Fruit fly (Drosophila melanogaster) whole organism, prepupa: Measurements from ENCODE around the gene Polr2B.

Experiments
- Blimp-1 ChIP-seq: fragments of 200-800 bp; sonication (Bioruptor generic); optimal IDR thresholded peaks from 3 replicates; lab custom pipeline; 2017; ENCODE audit warnings: missing biosample characterization, missing genetic modification characterization, mild to moderate bottlenecking, moderate library complexity, missing genetic modification reagents
- CG10631 ChIP-seq: fragments of 200-800 bp; sonication (Bioruptor generic); optimal IDR thresholded peaks from 2 replicates; lab custom pipeline; 2016; ENCODE audit warnings: missing biosample characterization, missing genetic modification characterization
- CG10669 ChIP-seq: fragments of 200-800 bp; sonication (Bioruptor generic); optimal IDR thresholded peaks from 3 replicates; lab custom pipeline; 2018; ENCODE audit warnings: missing biosample characterization, mild to moderate bottlenecking, missing genetic modification characterization, moderate library complexity
- CG11294 ChIP-seq: fragments of 200-800 bp; sonication (Bioruptor generic); IDR thresholded peaks from 2 replicates; pipeline ENCODE4 v1.3.6; 2022; ENCODE audit warnings: missing biosample characterization, missing genetic modification characterization
- CG11762 ChIP-seq: fragments of 200-800 bp; sonication (Bioruptor generic); optimal IDR thresholded peaks from 3 replicates; lab custom pipeline; 2016; ENCODE audit warnings: missing biosample characterization, missing genetic modification characterization; ENCODE audit not compliant: insufficient read depth
- CG11902 ChIP-seq: fragments of 200-800 bp; sonication (Bioruptor generic); optimal IDR thresholded peaks from 3 replicates; lab custom pipeline; 2016; ENCODE audit warnings: missing biosample characterization, missing genetic modification characterization
- CG15336 ChIP-seq: fragments of 200-800 bp; sonication (Bioruptor generic); IDR thresholded peaks from 2 replicates; pipeline ENCODE4 v1.3.6; 2022; ENCODE audit warnings: missing biosample characterization, missing genetic modification characterization
- CG1621 ChIP-seq: fragments of 200-800 bp; sonication (Bioruptor generic); optimal IDR thresholded peaks from 3 replicates; lab custom pipeline; 2018; ENCODE audit warnings: missing biosample characterization, mild to moderate bottlenecking, missing genetic modification characterization
- CG16779 ChIP-seq: fragments of 200-800 bp; sonication (Bioruptor generic); optimal IDR thresholded peaks from 3 replicates; lab custom pipeline; 2017; ENCODE audit warnings: missing biosample characterization, mild to moderate bottlenecking, missing genetic modification characterization
- CG3032 ChIP-seq: fragments of 200-800 bp; optimal IDR thresholded peaks from 2 replicates; lab custom pipeline; 2019; ENCODE audit warnings: missing biosample characterization, mild to moderate bottlenecking, missing genetic modification characterization, moderate library complexity
- CG31627 ChIP-seq: fragments of 200-800 bp; sonication (Bioruptor generic); optimal IDR thresholded peaks from 3 replicates; lab custom pipeline; 2016; ENCODE audit warnings: missing biosample characterization, missing genetic modification characterization
- CG32006 ChIP-seq: fragments of 200-800 bp; sonication (Bioruptor generic); optimal IDR thresholded peaks from 3 replicates; lab custom pipeline; 2017; ENCODE audit warnings: missing biosample characterization, mild to moderate bottlenecking, missing genetic modification characterization
- CG4318 ChIP-seq: fragments of 200-800 bp; sonication (Bioruptor generic); optimal IDR thresholded peaks from 3 replicates; lab custom pipeline; 2017; ENCODE audit warnings: missing biosample characterization, mild to moderate bottlenecking, missing genetic modification characterization
- CG6163 ChIP-seq: fragments of 200-800 bp; sonication (Bioruptor generic); IDR thresholded peaks from 3 replicates; pipeline ENCODE4 v1.3.6; 2022; ENCODE audit warnings: missing biosample characterization, missing genetic modification characterization
- CG6276 ChIP-seq: fragments of 200-800 bp; sonication (Bioruptor generic); optimal IDR thresholded peaks from 2 replicates; lab custom pipeline; 2017; ENCODE audit warnings: missing biosample characterization, mild to moderate bottlenecking, missing genetic modification characterization
- CG6792 ChIP-seq: fragments of 200-800 bp; sonication (Bioruptor generic); optimal IDR thresholded peaks from 3 replicates; lab custom pipeline; 2016; ENCODE audit warnings: missing biosample characterization, missing genetic modification characterization
- CG6808 ChIP-seq: fragments of 200-800 bp; sonication (Bioruptor generic); optimal IDR thresholded peaks from 3 replicates; lab custom pipeline; 2017; ENCODE audit warnings: missing biosample characterization, missing genetic modification characterization, mild to moderate bottlenecking, moderate library complexity, missing genetic modification reagents
- CG6854 ChIP-seq: fragments of 200-800 bp; sonication (Bioruptor generic); optimal IDR thresholded peaks from 2 replicates; lab custom pipeline; 2017; ENCODE audit warnings: missing biosample characterization, mild to moderate bottlenecking, missing genetic modification characterization
- CG8119 ChIP-seq: fragments of 200-800 bp; sonication (Bioruptor generic); IDR thresholded peaks from 3 replicates; pipeline ENCODE4 v1.3.6; 2022; ENCODE audit warnings: missing biosample characterization, missing genetic modification characterization
- CG8319 ChIP-seq: fragments of 200-800 bp; sonication (Bioruptor generic); optimal IDR thresholded peaks from 3 replicates; lab custom pipeline; 2016; ENCODE audit warnings: missing biosample characterization, missing genetic modification characterization
- CG8632 ChIP-seq: fragments of 200-800 bp; sonication (Bioruptor generic); optimal IDR thresholded peaks from 3 replicates; lab custom pipeline; 2016; ENCODE audit warnings: missing biosample characterization, missing genetic modification characterization
- CG9139 ChIP-seq: fragments of 200-800 bp; sonication (Bioruptor generic); optimal IDR thresholded peaks from 3 replicates; lab custom pipeline; 2017; ENCODE audit warnings: missing biosample characterization, mild to moderate bottlenecking, missing genetic modification characterization
- Eip78C ChIP-seq: fragments of 200-800 bp; sonication (Bioruptor generic); peaks from one replicate; lab custom pipeline; 2016; ENCODE audit warnings: missing biosample characterization, missing genetic modification characterization
- Ets21C ChIP-seq: fragments of 200-800 bp; sonication (Bioruptor generic); optimal IDR thresholded peaks from 3 replicates; lab custom pipeline; 2016; ENCODE audit warnings: missing biosample characterization, missing genetic modification characterization
- Ets96B ChIP-seq: fragments of 200-800 bp; optimal IDR thresholded peaks from 2 replicates; lab custom pipeline; 2019; ENCODE audit warnings: missing biosample characterization, mild to moderate bottlenecking, missing genetic modification characterization, moderate library complexity
- Gug ChIP-seq: fragments of 200-800 bp; sonication (Bioruptor generic); IDR thresholded peaks from 2 replicates; pipeline ENCODE4 v1.3.6; 2022; ENCODE audit warnings: missing biosample characterization, missing genetic modification characterization
- Hr38 ChIP-seq: sonication (Bioruptor generic); optimal IDR thresholded peaks from 2 replicates; lab custom pipeline; 2016; ENCODE audit warnings: missing biosample characterization, missing genetic modification characterization
- Lpt ChIP-seq: fragments of 200-800 bp; sonication (Bioruptor generic); optimal IDR thresholded peaks from 3 replicates; lab custom pipeline; 2016; ENCODE audit warnings: missing biosample characterization, missing genetic modification characterization
- Met ChIP-seq: fragments of 200-800 bp; sonication (Bioruptor generic); optimal IDR thresholded peaks from 3 replicates; lab custom pipeline; 2016; ENCODE audit warnings: missing biosample characterization, missing genetic modification characterization
- OdsH ChIP-seq: fragments of 200-800 bp; sonication (Bioruptor generic); optimal IDR thresholded peaks from 3 replicates; lab custom pipeline; 2016; ENCODE audit warnings: missing biosample characterization, missing genetic modification characterization
- Smox ChIP-seq: fragments of 200-800 bp; sonication (Bioruptor generic); optimal IDR thresholded peaks from 3 replicates; lab custom pipeline; 2016; ENCODE audit warnings: missing biosample characterization, missing genetic modification characterization
- Sox102F ChIP-seq: fragments of 200-800 bp; sonication (Bioruptor generic); optimal IDR thresholded peaks from 2 replicates; lab custom pipeline; 2016; ENCODE audit warnings: missing biosample characterization, mild to moderate bottlenecking, missing genetic modification characterization
- Sox14 ChIP-seq: fragments of 200-800 bp; sonication (Bioruptor generic); optimal IDR thresholded peaks from 3 replicates; lab custom pipeline; 2016; ENCODE audit warnings: missing biosample characterization, missing genetic modification characterization
- Sox15 ChIP-seq: fragments of 200-800 bp; sonication (Bioruptor generic); optimal IDR thresholded peaks from 3 replicates; lab custom pipeline; 2016; ENCODE audit warnings: missing biosample characterization, missing genetic modification characterization
- dac ChIP-seq: fragments of 200-800 bp; sonication (Bioruptor generic); optimal IDR thresholded peaks from 2 replicates; lab custom pipeline; 2017; ENCODE audit warnings: missing biosample characterization, mild to moderate bottlenecking, missing genetic modification characterization
- dsx ChIP-seq: fragments of 200-800 bp; optimal IDR thresholded peaks from 3 replicates; lab custom pipeline; 2019; ENCODE audit warnings: missing biosample characterization, mild to moderate bottlenecking, missing genetic modification characterization, moderate library complexity; ENCODE audit not compliant: poor library complexity, severe bottlenecking
- esn ChIP-seq: fragments of 200-800 bp; sonication (Bioruptor generic); optimal IDR thresholded peaks from 2 replicates; lab custom pipeline; 2016; ENCODE audit warnings: missing biosample characterization, mild to moderate bottlenecking, missing genetic modification characterization, moderate library complexity
- fd59A ChIP-seq: fragments of 200-800 bp; sonication (Bioruptor generic); optimal IDR thresholded peaks from 2 replicates; lab custom pipeline; 2017; ENCODE audit warnings: missing biosample characterization, mild to moderate bottlenecking, missing genetic modification characterization, missing genetic modification reagents
- fkh ChIP-seq: fragments of 200-800 bp; sonication (Bioruptor generic); optimal IDR thresholded peaks from 3 replicates; lab custom pipeline; 2017; ENCODE audit warnings: missing biosample characterization, mild to moderate bottlenecking, missing genetic modification characterization, moderate library complexity
- lz ChIP-seq: fragments of 200-800 bp; sonication (Bioruptor generic); optimal IDR thresholded peaks from 3 replicates; lab custom pipeline; 2016; ENCODE audit warnings: missing biosample characterization, missing genetic modification characterization
- net ChIP-seq: fragments of 200-800 bp; sonication (Bioruptor generic); optimal IDR thresholded peaks from 3 replicates; lab custom pipeline; 2016; ENCODE audit warnings: missing biosample characterization, missing genetic modification characterization
- ss ChIP-seq, 2 experiments: fragments of 200-800 bp; sonication (Bioruptor generic); optimal IDR thresholded peaks; 2 replicates in 1 of 2; 3 replicates in 1 of 2; lab custom pipeline; 2017 to 2018; ENCODE audit warnings: mild to moderate bottlenecking in 2 of 2, missing biosample characterization in 2 of 2, missing genetic modification characterization in 2 of 2, moderate library complexity in 1 of 2
- svp ChIP-seq: fragments of 200-800 bp; sonication (Bioruptor generic); peaks from one replicate; lab custom pipeline; 2016; ENCODE audit warnings: missing biosample characterization, missing genetic modification characterization
- topi ChIP-seq: fragments of 200-800 bp; sonication (Bioruptor generic); optimal IDR thresholded peaks from 3 replicates; lab custom pipeline; 2016; ENCODE audit warnings: missing biosample characterization, missing genetic modification characterization

Polr2B gene

DNA sequence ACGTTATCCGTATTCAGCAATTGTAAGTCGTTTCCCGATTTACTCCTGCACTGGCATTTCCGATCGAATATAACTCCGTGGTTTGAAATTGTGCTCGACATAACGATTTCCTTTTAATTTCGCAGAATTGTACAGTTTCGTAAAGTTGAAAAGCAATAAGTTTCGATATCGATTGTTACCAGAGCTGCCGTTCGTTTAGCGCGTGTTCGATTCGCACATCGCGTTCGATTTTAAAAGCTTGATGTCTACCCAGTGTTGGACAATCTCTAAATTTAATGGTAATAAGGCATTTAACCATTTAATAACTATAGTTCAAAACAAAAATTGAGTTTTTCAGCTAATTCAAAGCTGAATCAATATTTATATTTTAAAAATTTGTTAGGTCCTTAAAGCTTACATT, 13.5 kb upstream of the Polr2B start, which contains the start of gene CG14357:
Gene CG14357 (minus strand): TSS at position 101 of the 400 bp plus-strand sequence.
- TF ChIP-seq CG10669 (GFP tag; lab: Kevin White, UChicago) (no peak), Lpt (GFP tag; lab: Kevin White, UChicago) (no peak), Blimp-1 (GFP tag; lab: Kevin White, UChicago) (no peak), CG11762 (no peak), CG16779 (tag; lab: Kevin White, UChicago) (no peak), Sox102F (no peak), net (no peak), Gug (GFP tag; lab: Robert Waterston, UW) (no peak), Hr38 (GFP tag; lab: Kevin White, UChicago) (no peak), lz (GFP tag; lab: Kevin White, UChicago) (no peak), Ets21C (GFP tag; lab: Kevin White, UChicago) (no peak), Sox15 (GFP tag; lab: Kevin White, UChicago) (no peak), CG8119 (GFP tag; lab: Robert Waterston, UW) (no peak)

DNA sequence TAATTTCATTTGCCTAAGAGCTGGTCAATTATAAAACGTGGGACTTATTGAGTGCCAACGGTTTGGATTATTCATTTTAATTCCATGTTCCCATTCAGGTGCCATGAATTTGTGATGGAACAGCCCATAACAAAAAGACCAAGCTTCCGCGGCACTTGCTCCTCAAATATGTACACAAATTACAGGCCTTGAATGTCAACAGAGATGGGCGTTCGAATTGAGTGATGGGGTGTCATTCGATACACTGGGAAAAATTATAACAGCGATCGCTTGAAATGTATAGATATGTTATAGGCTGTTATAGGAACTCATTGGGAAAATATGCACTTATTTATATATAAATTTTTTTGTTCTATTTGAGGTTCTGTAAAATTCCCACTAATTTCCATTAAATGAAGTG, 9.5 kb upstream of the Polr2B start:
- TF ChIP-seq Eip78C (GFP tag; lab: Kevin White, UChicago): no peak

DNA sequence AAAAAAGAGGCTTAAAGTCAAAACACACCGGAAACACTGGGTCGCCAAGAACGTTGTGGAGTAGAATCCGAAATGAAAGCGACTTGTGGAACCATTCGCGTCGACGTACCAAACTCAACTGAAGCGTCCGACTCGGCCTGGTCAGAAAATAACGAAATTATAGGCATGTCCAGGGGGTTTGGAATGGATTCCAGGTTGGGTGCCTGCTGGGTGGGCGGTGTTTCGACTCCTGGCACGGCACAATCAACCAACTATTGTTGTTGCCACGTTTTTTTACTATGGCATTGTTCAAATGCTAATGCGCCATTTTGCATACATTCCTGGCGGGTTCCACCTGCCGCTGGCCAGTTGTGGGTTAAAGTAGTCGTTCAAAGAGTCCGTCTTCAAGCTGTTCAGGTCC, 7.2 kb upstream of the Polr2B start, which contains the start of gene Kif19A:
Gene Kif19A (minus strand): TSS at position 101 of the 400 bp plus-strand sequence.
- no peak for TF ChIP-seq dsx (GFP tag; lab: Kevin White, UChicago)
- TF ChIP-seq ss (GFP tag; optimal IDR thresholded peaks at IDR 0.05; lab: Kevin White, UChicago): no peak
- TF ChIP-seq CG6163 (GFP tag; lab: Robert Waterston, UW): no peak
- TF ChIP-seq Sox102F: no peak
- no peak for TF ChIP-seq CG16779 (tag; lab: Kevin White, UChicago)
- no peak for TF ChIP-seq Smox (GFP tag; lab: Kevin White, UChicago)
- no peak for TF ChIP-seq CG4318
- TF ChIP-seq CG6808 (GFP tag; lab: Kevin White, UChicago): no peak
- no peak for TF ChIP-seq dac
- TF ChIP-seq Sox14 (GFP tag; lab: Kevin White, UChicago): no peak
- TF ChIP-seq CG15336: no peak
- TF ChIP-seq CG9139: no peak

DNA sequence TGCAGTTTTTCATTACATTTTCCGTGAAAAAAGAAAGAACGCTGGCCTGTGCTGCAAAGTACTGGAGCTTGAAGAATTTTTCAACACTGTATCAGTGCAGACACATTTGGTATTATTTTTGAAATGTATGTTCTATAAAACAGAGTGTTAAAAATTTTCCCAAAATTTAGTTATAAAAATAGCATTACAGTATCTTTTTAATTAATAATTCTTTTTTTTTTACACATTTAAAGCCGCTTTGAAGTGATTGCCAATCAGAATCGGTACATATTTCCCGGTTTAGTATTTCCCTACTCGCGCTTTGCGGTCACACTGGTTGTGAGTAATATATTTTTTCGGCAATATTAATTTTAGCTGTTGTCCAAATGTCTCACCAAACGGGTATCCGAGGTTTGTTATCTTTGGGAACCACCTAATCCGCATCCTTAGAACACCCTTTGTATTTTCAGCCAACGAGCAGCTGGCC, 3.2 kb upstream of the Polr2B start, which contains the start of the genes Abi and twf:
Gene Abi (minus strand): TSS at position 74 of the 466 bp plus-strand sequence.
Gene twf (plus strand): TSS at position 308 of the 466 bp plus-strand sequence.
- TF ChIP-seq Ets96B (tag; lab: Kevin White, UChicago): no peak
- TF ChIP-seq Smox (GFP tag; lab: Kevin White, UChicago): peak; percentile 64
- peak; percentile 60 for TF ChIP-seq Sox102F
- peak; percentile 70 for TF ChIP-seq lz (GFP tag; lab: Kevin White, UChicago)
- peak; percentile 74 for TF ChIP-seq Sox14 (GFP tag; lab: Kevin White, UChicago)
- TF ChIP-seq Met (GFP tag; lab: Kevin White, UChicago): no peak
- TF ChIP-seq fd59A (GFP tag; lab: Kevin White, UChicago): peak; percentile 14
- TF ChIP-seq CG6276 (GFP tag; lab: Kevin White, UChicago): no peak
- TF ChIP-seq CG31627: peak; percentile 77
- peak; percentile 48 for TF ChIP-seq CG3032
- TF ChIP-seq CG6792: peak; percentile 61
- peak; percentile 37 for TF ChIP-seq CG1621 (tag; lab: Kevin White, UChicago)
- TF ChIP-seq Sox15 (GFP tag; lab: Kevin White, UChicago): peak; percentile 46
- TF ChIP-seq topi (GFP tag; lab: Kevin White, UChicago): peak; percentile 62
- no peak for TF ChIP-seq CG4318
- no peak for TF ChIP-seq Blimp-1 (GFP tag; lab: Kevin White, UChicago)
- TF ChIP-seq fkh (GFP tag; lab: Kevin White, UChicago): no peak
- TF ChIP-seq CG11294 (GFP tag; lab: Robert Waterston, UW): no peak
- TF ChIP-seq ss (GFP tag; optimal IDR thresholded peaks at IDR 0.05; lab: Kevin White, UChicago): no peak
- peak; percentile 41 for TF ChIP-seq CG11902 (GFP tag; lab: Kevin White, UChicago)
- peak; percentile 73 for TF ChIP-seq svp
- no peak for TF ChIP-seq CG6854 (GFP tag; lab: Kevin White, UChicago)
- no peak for TF ChIP-seq Hr38 (GFP tag; lab: Kevin White, UChicago)
- no peak for TF ChIP-seq dac
- peak; percentile 33 for TF ChIP-seq net
- TF ChIP-seq Gug (GFP tag; lab: Robert Waterston, UW): no peak
- peak; percentile 77 for TF ChIP-seq esn (GFP tag; lab: Kevin White, UChicago)
- TF ChIP-seq OdsH (GFP tag; lab: Kevin White, UChicago): peak; percentile 80
- peak; percentile 52; the same call in 1 of the 3 replicates for TF ChIP-seq CG6163 (GFP tag; lab: Robert Waterston, UW)
- no peak for TF ChIP-seq CG32006 (GFP tag; lab: Kevin White, UChicago)
- peak; percentile 72 for TF ChIP-seq CG10631 (GFP tag; lab: Kevin White, UChicago)
- TF ChIP-seq Lpt (GFP tag; lab: Kevin White, UChicago): no peak
- peak; percentile 45 for TF ChIP-seq CG8632
- TF ChIP-seq CG8319 (GFP tag; lab: Kevin White, UChicago): peak; percentile 60
